Fruit fly (Drosophila melanogaster): Measurements from ENCODE around the gene CG33303.

Gene CG33303

DNA sequence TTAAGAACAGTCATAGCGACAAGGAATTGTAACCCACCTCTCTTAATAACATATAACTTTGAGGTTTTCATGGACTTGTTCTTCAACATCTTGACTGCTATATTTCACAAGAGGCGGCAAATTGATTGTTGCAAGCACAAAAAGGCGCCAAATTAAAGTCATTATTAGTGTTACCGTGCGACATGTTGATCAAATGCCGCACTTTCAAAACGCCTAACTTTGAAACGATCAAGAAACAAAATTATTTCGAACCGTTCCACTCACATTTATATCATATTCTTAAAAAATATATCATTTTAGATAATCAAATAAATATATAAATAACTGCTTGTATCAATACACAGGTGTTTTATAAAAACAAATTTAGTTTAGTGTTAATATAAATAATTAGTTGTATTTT lies 47.8 kb downstream of the CG33303 start, which contains the start of gene RnrL (continued):
- TF ChIP-seq Fer2 (tag; optimal IDR thresholded peaks at IDR 0.05): no peak

Data from whole organism, embryonic.